Fruit fly (Drosophila melanogaster) whole organism, embryonic: ENCODE measurements around the gene CG8136.

Experiments used
- Adf1 ChIP-seq: fragments of 200-800 bp; sonication (Bioruptor generic); IDR thresholded peaks from 2 replicates; pipeline ENCODE4 v1.3.6; 2022; ENCODE audit warnings: missing biosample characterization, missing genetic modification characterization
- BEAF-32 ChIP-seq: fragments of 200-800 bp; sonication (Bioruptor generic); optimal IDR thresholded peaks from 3 replicates; lab custom pipeline; 2017; ENCODE audit warnings: missing biosample characterization, missing genetic modification characterization, mild to moderate bottlenecking, moderate library complexity, missing genetic modification reagents
- Blimp-1 ChIP-seq: fragments of 200-800 bp; sonication (Bioruptor generic); optimal IDR thresholded peaks from 3 replicates; lab custom pipeline; 2018; ENCODE audit warnings: missing biosample characterization, missing genetic modification characterization, mild to moderate bottlenecking, moderate library complexity, missing genetic modification reagents
- BtbVII ChIP-seq: fragments of 200-800 bp; sonication (Bioruptor generic); optimal IDR thresholded peaks from 3 replicates; lab custom pipeline; 2017; ENCODE audit warnings: missing biosample characterization, mild to moderate bottlenecking, missing genetic modification characterization
- CG10462 ChIP-seq: fragments of 200-800 bp; sonication (Bioruptor generic); optimal IDR thresholded peaks from 2 replicates; lab custom pipeline; 2016; ENCODE audit warnings: missing biosample characterization, missing genetic modification characterization
- CG10543 ChIP-seq: fragments of 200-800 bp; sonication (Bioruptor generic); optimal IDR thresholded peaks from 3 replicates; lab custom pipeline; 2017; ENCODE audit warnings: missing biosample characterization, mild to moderate bottlenecking, missing genetic modification characterization, moderate library complexity
- CG11093 ChIP-seq: fragments of 200-800 bp; sonication (Bioruptor generic); IDR thresholded peaks from 3 replicates; pipeline ENCODE4 v1.3.6; 2022; ENCODE audit warnings: missing biosample characterization, missing genetic modification characterization
- CG12769 ChIP-seq: fragments of 200-800 bp; sonication (Bioruptor generic); optimal IDR thresholded peaks from 2 replicates; lab custom pipeline; 2019; ENCODE audit warnings: missing biosample characterization, mild to moderate bottlenecking, missing genetic modification characterization, moderate library complexity
- CG12942 ChIP-seq: fragments of 200-800 bp; sonication (Bioruptor generic); optimal IDR thresholded peaks from 3 replicates; lab custom pipeline; 2016; ENCODE audit warnings: missing biosample characterization, missing genetic modification characterization
- CG16779 ChIP-seq: fragments of 200-800 bp; sonication (Bioruptor generic); IDR thresholded peaks from 2 replicates; pipeline ENCODE4 v1.3.6; 2022; ENCODE audit warnings: missing biosample characterization, missing genetic modification characterization
- CG17568 ChIP-seq: fragments of 200-800 bp; sonication (Bioruptor generic); optimal IDR thresholded peaks from 2 replicates; lab custom pipeline; 2018; ENCODE audit warnings: missing biosample characterization, mild to moderate bottlenecking, missing genetic modification characterization, moderate library complexity
- CG17829 ChIP-seq: fragments of 200-800 bp; optimal IDR thresholded peaks from 2 replicates; lab custom pipeline; 2019; ENCODE audit warnings: missing biosample characterization, mild to moderate bottlenecking, missing genetic modification characterization, moderate library complexity
- CG18262 ChIP-seq: fragments of 200-800 bp; optimal IDR thresholded peaks from 3 replicates; lab custom pipeline; 2019; ENCODE audit warnings: missing biosample characterization, mild to moderate bottlenecking, missing genetic modification characterization, moderate library complexity
- CG43689 ChIP-seq: fragments of 200-800 bp; sonication (Bioruptor generic); IDR thresholded peaks from 2 replicates; pipeline ENCODE4 v1.3.6; 2022; ENCODE audit warnings: missing biosample characterization, missing genetic modification characterization
- CG5245 ChIP-seq: fragments of 200-800 bp; sonication (Bioruptor generic); optimal IDR thresholded peaks from 3 replicates; lab custom pipeline; 2016; ENCODE audit warnings: missing biosample characterization, missing genetic modification characterization
- CG7839 ChIP-seq: fragments of 200-800 bp; sonication (Bioruptor generic); optimal IDR thresholded peaks from 3 replicates; lab custom pipeline; 2018; ENCODE audit warnings: missing biosample characterization, mild to moderate bottlenecking, missing genetic modification characterization, moderate library complexity
- Eip74EF ChIP-seq, 2 experiments: fragments of 200-800 bp in 1 of 2; fragments of >200 bp in 1 of 2; sonication (Bioruptor generic) in 1 of 2; optimal IDR thresholded peaks; 2 replicates each; lab custom pipeline; 2017 to 2019; ENCODE audit warnings: missing biosample characterization in 2 of 2, missing genetic modification characterization in 2 of 2, mild to moderate bottlenecking in 1 of 2, moderate library complexity in 1 of 2
- HHEX ChIP-seq: fragments of 200-800 bp; sonication (Bioruptor generic); optimal IDR thresholded peaks from 3 replicates; lab custom pipeline; 2017; ENCODE audit warnings: missing biosample characterization, mild to moderate bottlenecking, missing genetic modification characterization, missing genetic modification reagents
- HLH3B ChIP-seq: fragments of 200-800 bp; sonication (Bioruptor generic); IDR thresholded peaks from 2 replicates; pipeline ENCODE4 v1.3.6; 2022; ENCODE audit warnings: missing biosample characterization, missing genetic modification characterization
- Mad ChIP-seq: fragments of 200-800 bp; sonication (Bioruptor generic); optimal IDR thresholded peaks from 2 replicates; lab custom pipeline; 2016; ENCODE audit warnings: missing biosample characterization, missing genetic modification characterization
- Med ChIP-seq: fragments of 200-800 bp; sonication (Bioruptor generic); peaks from one replicate; lab custom pipeline; 2016; ENCODE audit warnings: missing biosample characterization, missing genetic modification characterization, mild to moderate bottlenecking, inconsistent platforms, moderate library complexity
- Pdp1 ChIP-seq, 2 experiments: fragments of 200-800 bp; sonication (Bioruptor generic); optimal IDR thresholded peaks; 3 replicates each; lab custom pipeline; 2016; ENCODE audit warnings: missing biosample characterization in 2 of 2, missing genetic modification characterization in 2 of 2, mild to moderate bottlenecking in 1 of 2, moderate library complexity in 1 of 2
- Rfx ChIP-seq: fragments of 200-800 bp; sonication (Bioruptor generic); IDR thresholded peaks from 2 replicates; pipeline ENCODE4 v1.3.6; 2022; ENCODE audit warnings: missing biosample characterization, missing genetic modification characterization
- Sin3A ChIP-seq: fragments of >200 bp; optimal IDR thresholded peaks from 2 replicates; lab custom pipeline; 2018
- Taf1 ChIP-seq: fragments of 200-800 bp; sonication (Bioruptor generic); IDR thresholded peaks from 2 replicates; pipeline ENCODE4 v1.3.6; 2022; ENCODE audit warnings: missing biosample characterization, missing genetic modification characterization
- ab ChIP-seq: fragments of 200-800 bp; sonication (Bioruptor generic); optimal IDR thresholded peaks from 2 replicates; lab custom pipeline; 2016; ENCODE audit warnings: missing biosample characterization, missing genetic modification characterization
- abd-A ChIP-seq: fragments of 200-800 bp; sonication (Bioruptor generic); optimal IDR thresholded peaks from 3 replicates; lab custom pipeline; 2019; ENCODE audit warnings: missing biosample characterization, mild to moderate bottlenecking, missing genetic modification characterization, moderate library complexity
- bbx ChIP-seq: fragments of 200-800 bp; sonication (Bioruptor generic); IDR thresholded peaks from 2 replicates; pipeline ENCODE4 v1.3.6; 2022; ENCODE audit warnings: missing biosample characterization, missing genetic modification characterization; ENCODE audit not compliant: partially characterized antibody
- cas ChIP-seq: fragments of 200-800 bp; sonication (Bioruptor generic); IDR thresholded peaks from 2 replicates; pipeline ENCODE4 v1.3.6; 2022; ENCODE audit warnings: missing biosample characterization, missing genetic modification characterization
- chinmo ChIP-seq: fragments of 200-800 bp; sonication (Bioruptor generic); IDR thresholded peaks from 4 replicates; pipeline ENCODE4 v1.3.6; 2022; ENCODE audit warnings: missing biosample characterization, missing genetic modification characterization; ENCODE audit not compliant: partially characterized antibody
- chm ChIP-seq: fragments of 200-800 bp; sonication (Bioruptor generic); IDR thresholded peaks from 2 replicates; pipeline ENCODE4 v1.3.6; 2022; ENCODE audit warnings: missing biosample characterization, missing genetic modification characterization
- chn ChIP-seq: fragments of 200-800 bp; sonication (Bioruptor generic); optimal IDR thresholded peaks from 2 replicates; lab custom pipeline; 2016; ENCODE audit warnings: missing biosample characterization, missing genetic modification characterization
- ci ChIP-seq: fragments of 200-800 bp; sonication (Bioruptor generic); IDR thresholded peaks from 3 replicates; pipeline ENCODE4 v1.3.6; 2022; ENCODE audit warnings: missing biosample characterization, missing genetic modification characterization
- crc ChIP-seq: fragments of 200-800 bp; sonication (Bioruptor generic); optimal IDR thresholded peaks from 2 replicates; lab custom pipeline; 2016; ENCODE audit warnings: missing biosample characterization, missing genetic modification characterization
- crol ChIP-seq: fragments of 200-800 bp; sonication (Bioruptor generic); IDR thresholded peaks from 2 replicates; pipeline ENCODE4 v1.3.6; 2022; ENCODE audit warnings: missing biosample characterization, missing genetic modification characterization
- ems ChIP-seq: fragments of 200-800 bp; sonication (Bioruptor generic); optimal IDR thresholded peaks from 3 replicates; lab custom pipeline; 2016; ENCODE audit warnings: missing biosample characterization, missing genetic modification characterization
- fd64A ChIP-seq: fragments of 200-800 bp; sonication (Bioruptor generic); optimal IDR thresholded peaks from 3 replicates; lab custom pipeline; 2018; ENCODE audit warnings: missing biosample characterization, mild to moderate bottlenecking, missing genetic modification characterization
- grn ChIP-seq: fragments of 200-800 bp; sonication (Bioruptor generic); optimal IDR thresholded peaks from 3 replicates; lab custom pipeline; 2017; ENCODE audit warnings: missing biosample characterization, missing genetic modification characterization
- gsb ChIP-seq: fragments of 200-800 bp; sonication (Bioruptor generic); IDR thresholded peaks from 2 replicates; pipeline ENCODE4 v1.3.6; 2022; ENCODE audit warnings: missing biosample characterization, missing genetic modification characterization
- hth ChIP-seq: fragments of >200 bp; optimal IDR thresholded peaks from 2 replicates; lab custom pipeline; 2017; ENCODE audit warnings: inconsistent platforms
- ken ChIP-seq: fragments of 200-800 bp; sonication (Bioruptor generic); IDR thresholded peaks from 3 replicates; pipeline ENCODE4 v1.3.6; 2022; ENCODE audit warnings: missing biosample characterization, missing genetic modification characterization
- knrl ChIP-seq: fragments of 200-800 bp; sonication (Bioruptor generic); IDR thresholded peaks from 3 replicates; pipeline ENCODE4 v1.3.6; 2022; ENCODE audit warnings: missing biosample characterization, missing genetic modification characterization; ENCODE audit not compliant: partially characterized antibody
- lmd ChIP-seq: fragments of 200-800 bp; sonication (Bioruptor generic); IDR thresholded peaks from 2 replicates; pipeline ENCODE4 v1.3.6; 2022; ENCODE audit warnings: missing biosample characterization, missing genetic modification characterization
- oc ChIP-seq: fragments of 200-800 bp; sonication (Bioruptor generic); optimal IDR thresholded peaks from 2 replicates; lab custom pipeline; 2018; ENCODE audit warnings: missing biosample characterization, mild to moderate bottlenecking, missing genetic modification characterization, moderate library complexity
- pfk ChIP-seq: fragments of 200-800 bp; sonication (Bioruptor generic); optimal IDR thresholded peaks from 2 replicates; lab custom pipeline; 2018; ENCODE audit warnings: missing biosample characterization, mild to moderate bottlenecking, missing genetic modification characterization, moderate library complexity
- prd ChIP-seq, 3 experiments: fragments of >200 bp in 2 of 3; fragments of 200-800 bp in 1 of 3; sonication (Bioruptor generic) in 1 of 3; optimal IDR thresholded peaks in 2 of 3; IDR thresholded peaks in 1 of 3; 2 replicates in 2 of 3; 3 replicates in 1 of 3; pipeline versions ENCODE4 v1.3.6 to Lab custom; 2017 to 2022; ENCODE audit warnings: missing biosample characterization in 1 of 3, missing genetic modification characterization in 1 of 3
- ro ChIP-seq: fragments of 200-800 bp; sonication (Bioruptor generic); IDR thresholded peaks from 2 replicates; pipeline ENCODE4 v1.3.6; 2022; ENCODE audit warnings: missing biosample characterization, missing genetic modification characterization
- sd ChIP-seq: fragments of 200-800 bp; sonication (Bioruptor generic); optimal IDR thresholded peaks from 3 replicates; lab custom pipeline; 2018; ENCODE audit warnings: missing biosample characterization, mild to moderate bottlenecking, missing genetic modification characterization, moderate library complexity
- sens ChIP-seq: fragments of 200-800 bp; sonication (Bioruptor generic); peaks from one replicate; lab custom pipeline; 2016; ENCODE audit warnings: missing biosample characterization, missing genetic modification characterization
- sisA ChIP-seq: fragments of 200-800 bp; sonication (Bioruptor generic); IDR thresholded peaks from 2 replicates; pipeline ENCODE4 v1.3.6; 2022; ENCODE audit warnings: missing biosample characterization, missing genetic modification characterization
- so ChIP-seq: fragments of 200-800 bp; sonication (Bioruptor generic); IDR thresholded peaks from 3 replicates; pipeline ENCODE4 v1.3.6; 2022; ENCODE audit warnings: missing biosample characterization, missing genetic modification characterization
- tap ChIP-seq: fragments of 200-800 bp; optimal IDR thresholded peaks from 3 replicates; lab custom pipeline; 2019; ENCODE audit warnings: missing biosample characterization, mild to moderate bottlenecking, missing genetic modification characterization, moderate library complexity
- vvl ChIP-seq: fragments of 200-800 bp; sonication (Bioruptor generic); IDR thresholded peaks from 2 replicates; pipeline ENCODE4 v1.3.6; 2022; ENCODE audit warnings: missing biosample characterization, missing genetic modification characterization

CG8136 gene

dm6 chr3R:8741248-8741647 lies 20.1 kb downstream of the CG8136 start:
- TF ChIP-seq sd (peak; percentile 66), CG17568 (GFP tag; lab: Kevin White, UChicago) (no peak), lmd (no peak), so (GFP tag; lab: Robert Waterston, UW) (peak; percentile 41; the same call in 1 of the 3 replicates), HHEX (no peak), hth (lab: Kevin White, UChicago) (no peak), CG12942 (no peak), Taf1 (no peak), cas (GFP tag; lab: Robert Waterston, UW) (no peak), CG16779 (GFP tag; lab: Robert Waterston, UW) (no peak), ems (GFP tag; lab: Kevin White, UChicago) (no peak), CG10543 (peak; percentile 48), crol (no peak), ci (GFP tag; lab: Robert Waterston, UW) (0 out of 3 replicates have a peak, but pooled peaks have one; percentile 33), Pdp1 (GFP tag; optimal IDR thresholded peaks at IDR 0.05; lab: Kevin White, UChicago) (peak in 1 of 2 experiments; percentile 79), pfk (GFP tag; lab: Kevin White, UChicago) (no peak), Eip74EF (GFP tag; optimal IDR thresholded peaks at IDR 0.05; lab: Kevin White, UChicago) (peak in 1 of 2 experiments; percentile 46), BEAF-32 (no peak), chinmo (0 out of 4 replicates have a peak, but pooled peaks have one; percentile 32), CG7839 (tag; lab: Kevin White, UChicago) (no peak), crc (GFP tag; lab: Kevin White, UChicago) (no peak), Mad (GFP tag; lab: Kevin White, UChicago) (no peak), Adf1 (no peak), CG43689 (no peak), Med (GFP tag; lab: Kevin White, UChicago) (peak; percentile 35), gsb (no peak), CG10462 (GFP tag; lab: Kevin White, UChicago) (no peak), fd64A (GFP tag; lab: Kevin White, UChicago) (peak; percentile 42), Sin3A (no peak), BtbVII (peak; percentile 32), grn (GFP tag; lab: Kevin White, UChicago) (peak; percentile 7), bbx (no peak), CG12769 (tag; lab: Kevin White, UChicago) (peak; percentile 71), Rfx (GFP tag; lab: Robert Waterston, UW) (no peak), CG18262 (tag; lab: Kevin White, UChicago) (no peak), prd (optimal IDR thresholded peaks at IDR 0.05; lab: Kevin White, UChicago) (no peak), prd (GFP tag; IDR thresholded peaks at IDR 0.05; lab: Robert Waterston, UW) (no peak), abd-A (tag; lab: Kevin White, UChicago) (peak; percentile 72)

DNA sequence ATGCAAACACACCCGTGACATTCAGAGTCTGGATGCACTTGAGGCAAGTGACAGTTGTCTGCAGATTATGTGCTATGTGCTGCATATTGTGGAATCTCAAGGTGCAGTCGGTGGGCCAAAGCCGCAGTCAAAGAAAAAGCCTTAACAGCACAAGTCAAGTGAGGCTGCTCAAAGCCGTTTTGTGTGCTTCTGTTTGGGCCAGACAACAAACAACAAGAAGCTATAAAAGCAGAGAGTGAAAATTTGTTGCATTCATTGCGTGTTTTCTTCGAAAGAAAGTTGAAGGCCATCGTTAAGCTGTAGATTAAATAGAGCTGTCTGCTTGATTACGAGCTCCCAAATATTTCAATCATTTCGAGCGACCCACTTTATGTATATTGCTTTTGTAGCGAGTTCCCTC lies 20.8 kb downstream of the CG8136 start:
- TF ChIP-seq ken (GFP tag; lab: Robert Waterston, UW) (0 out of 3 replicates have a peak, but pooled peaks have one; percentile 35), CG11093 (GFP tag; lab: Robert Waterston, UW) (no peak), knrl (GFP tag; lab: Robert Waterston, UW) (no peak), Blimp-1 (GFP tag; lab: Kevin White, UChicago) (peak; percentile 56), CG17829 (tag; lab: Kevin White, UChicago) (no peak), sisA (GFP tag; lab: Robert Waterston, UW) (0 out of 2 replicates have a peak, but pooled peaks have one; percentile 4), chm (GFP tag; lab: Robert Waterston, UW) (0 out of 2 replicates have a peak, but pooled peaks have one; percentile 13), ro (GFP tag; lab: Robert Waterston, UW) (no peak), oc (tag; lab: Kevin White, UChicago) (peak; percentile 55), CG5245 (no peak), ab (GFP tag; lab: Kevin White, UChicago) (no peak), Med (GFP tag; lab: Kevin White, UChicago) (peak; percentile 12), chn (GFP tag; lab: Kevin White, UChicago) (no peak), sens (peak; percentile 58), vvl (GFP tag; lab: Robert Waterston, UW) (0 out of 2 replicates have a peak, but pooled peaks have one; percentile 7), tap (tag; lab: Kevin White, UChicago) (no peak), HLH3B (GFP tag; lab: Robert Waterston, UW) (peak; percentile 29; the same call in 1 of the 2 replicates)
